Worm (Caenorhabditis elegans) whole organism, mixed stage, embryonic: ENCODE measurements around the gene sru-30.

Experiments
- M03D4.4 ChIP-seq: sonication (generic microtip); optimal IDR thresholded peaks from 2 replicates; lab custom pipeline; 2017; ENCODE audit warnings: mild to moderate bottlenecking, missing genetic modification characterization, missing compliant biosample characterization
- bed-3 ChIP-seq: fragments of 200-800 bp; sonication (Bioruptor generic); optimal IDR thresholded peaks from 3 replicates; lab custom pipeline; 2018; ENCODE audit warnings: mild to moderate bottlenecking, missing genetic modification characterization, moderate library complexity, missing compliant biosample characterization
- blmp-1 ChIP-seq: fragments of 150-350 bp; optimal IDR thresholded peaks from 2 replicates; lab custom pipeline; 2014; ENCODE audit warnings: missing biosample characterization, missing genetic modification characterization
- ceh-39 ChIP-seq: fragments of 150-350 bp; optimal IDR thresholded peaks from 2 replicates; lab custom pipeline; 2014; ENCODE audit warnings: missing biosample characterization, missing genetic modification characterization
- ceh-43 ChIP-seq: fragments of 200-800 bp; sonication (Bioruptor generic); optimal IDR thresholded peaks from 2 replicates; lab custom pipeline; 2018; ENCODE audit warnings: mild to moderate bottlenecking, missing genetic modification characterization, moderate library complexity, missing compliant biosample characterization
- ceh-83 ChIP-seq: fragments of 200-800 bp; sonication (Bioruptor generic); optimal IDR thresholded peaks from 2 replicates; lab custom pipeline; 2018; ENCODE audit warnings: mild to moderate bottlenecking, missing genetic modification characterization, missing compliant biosample characterization
- ces-1 ChIP-seq: fragments of 150-350 bp; optimal IDR thresholded peaks from 2 replicates; lab custom pipeline; 2014; ENCODE audit warnings: missing biosample characterization, missing genetic modification reagents, missing genetic modification characterization
- cnd-1 ChIP-seq: fragments of 200-800 bp; sonication (Bioruptor generic); optimal IDR thresholded peaks from 2 replicates; lab custom pipeline; 2018; ENCODE audit warnings: mild to moderate bottlenecking, missing genetic modification characterization, missing compliant biosample characterization
- elt-1 ChIP-seq: sonication (generic microtip); optimal IDR thresholded peaks from 2 replicates; lab custom pipeline; 2017; ENCODE audit warnings: missing genetic modification characterization, mild to moderate bottlenecking, missing compliant biosample characterization, antibody characterized with exemption, moderate library complexity, borderline replicate concordance; ENCODE audit not compliant: insufficient read depth
- elt-3 ChIP-seq: fragments of 150-350 bp; optimal IDR thresholded peaks from 2 replicates; lab custom pipeline; 2014; ENCODE audit warnings: missing biosample characterization, missing genetic modification characterization
- flh-1 ChIP-seq: fragments of 200-800 bp; sonication (Bioruptor generic); optimal IDR thresholded peaks from 2 replicates; lab custom pipeline; 2018; ENCODE audit warnings: mild to moderate bottlenecking, missing genetic modification characterization, moderate library complexity, missing compliant biosample characterization
- ham-2 ChIP-seq: fragments of 200-800 bp; sonication (Bioruptor generic); optimal IDR thresholded peaks from 2 replicates; lab custom pipeline; 2018; ENCODE audit warnings: mild to moderate bottlenecking, missing genetic modification characterization, missing compliant biosample characterization
- lin-13 ChIP-seq: fragments of 150-350 bp; optimal IDR thresholded peaks from 2 replicates; lab custom pipeline; 2014; ENCODE audit warnings: missing biosample characterization, missing genetic modification characterization
- lin-32 ChIP-seq: fragments of 200-800 bp; sonication (Bioruptor generic); optimal IDR thresholded peaks from 2 replicates; lab custom pipeline; 2018; ENCODE audit warnings: mild to moderate bottlenecking, missing genetic modification characterization, missing compliant biosample characterization
- lsy-2 ChIP-seq: fragments of 150-350 bp; optimal IDR thresholded peaks from 2 replicates; lab custom pipeline; 2014; ENCODE audit warnings: missing biosample characterization, missing genetic modification characterization
- mab-5 ChIP-seq: fragments of 150-350 bp; optimal IDR thresholded peaks from 2 replicates; lab custom pipeline; 2014; ENCODE audit warnings: missing biosample characterization, missing genetic modification characterization
- mep-1 ChIP-seq: fragments of 150-350 bp; optimal IDR thresholded peaks from 2 replicates; lab custom pipeline; 2017; ENCODE audit warnings: missing biosample characterization, missing genetic modification reagents, missing genetic modification characterization, inconsistent platforms
- mls-2 ChIP-seq: sonication (generic microtip); optimal IDR thresholded peaks from 2 replicates; lab custom pipeline; 2016; ENCODE audit warnings: mild to moderate bottlenecking, missing genetic modification characterization, moderate library complexity, missing compliant biosample characterization
- nhr-12 ChIP-seq: fragments of 150-350 bp; optimal IDR thresholded peaks from 2 replicates; lab custom pipeline; 2014; ENCODE audit warnings: missing biosample characterization, missing genetic modification characterization
- nhr-2 ChIP-seq: fragments of 150-350 bp; optimal IDR thresholded peaks from 2 replicates; lab custom pipeline; 2014; ENCODE audit warnings: missing biosample characterization, missing genetic modification characterization
- nhr-28 ChIP-seq: fragments of 150-350 bp; optimal IDR thresholded peaks from 2 replicates; lab custom pipeline; 2014; ENCODE audit warnings: missing biosample characterization, missing genetic modification characterization
- nhr-76 ChIP-seq: sonication (generic microtip); optimal IDR thresholded peaks from 2 replicates; lab custom pipeline; 2017; ENCODE audit warnings: missing biosample characterization, missing genetic modification characterization
- snpc-4 ChIP-seq: fragments of 150-350 bp; optimal IDR thresholded peaks from 2 replicates; lab custom pipeline; 2014; ENCODE audit warnings: missing biosample characterization, missing genetic modification characterization
- sptf-1 ChIP-seq: sonication (generic microtip); optimal IDR thresholded peaks from 2 replicates; lab custom pipeline; 2017; ENCODE audit warnings: mild to moderate bottlenecking, missing genetic modification characterization, moderate library complexity, missing compliant biosample characterization
- tbx-8 ChIP-seq: fragments of 200-800 bp; sonication (Bioruptor generic); optimal IDR thresholded peaks from 2 replicates; lab custom pipeline; 2018; ENCODE audit warnings: mild to moderate bottlenecking, missing genetic modification characterization, moderate library complexity, missing compliant biosample characterization
- unc-120 ChIP-seq: sonication (generic microtip); optimal IDR thresholded peaks from 2 replicates; lab custom pipeline; 2017; ENCODE audit warnings: missing genetic modification characterization, missing compliant biosample characterization; ENCODE audit not compliant: poor library complexity, severe bottlenecking
- unc-39 ChIP-seq: fragments of 150-350 bp; optimal IDR thresholded peaks from 2 replicates; lab custom pipeline; 2014; ENCODE audit warnings: missing biosample characterization, missing genetic modification characterization
- unc-62 ChIP-seq: fragments of 150-350 bp; optimal IDR thresholded peaks from 2 replicates; lab custom pipeline; 2014; ENCODE audit warnings: missing biosample characterization, missing genetic modification reagents, missing genetic modification characterization
- zip-8 ChIP-seq: fragments of 150-350 bp; optimal IDR thresholded peaks from 2 replicates; lab custom pipeline; 2014; ENCODE audit warnings: missing biosample characterization, missing genetic modification characterization
- ztf-11 ChIP-seq: fragments of 150-350 bp; optimal IDR thresholded peaks from 2 replicates; lab custom pipeline; 2014; ENCODE audit warnings: missing biosample characterization, missing genetic modification characterization

The sru-30 gene

ce11 chrV:9803176-9803575 lies 10.5 kb upstream of the sru-30 start, which contains the start of gene sru-39:
Gene sru-39, plus strand, starts transcription at chrV:9803476.
- TF ChIP-seq zip-8 (tag; lab: Kevin White, UChicago) (no peak), blmp-1 (tag; lab: Kevin White, UChicago) (no peak), mep-1 (tag; lab: Kevin White, UChicago) (no peak), tbx-8 (GFP tag; lab: Kevin White, UChicago) (no peak)

ce11 chrV:9805161-9805560 lies 8.5 kb upstream of the sru-30 start, which contains the start of gene sru-37:
Gene sru-37, plus strand, starts transcription at chrV:9805461.
- no peak for TF ChIP-seq elt-1 (tag; lab: Kevin White, UChicago)
- no peak for TF ChIP-seq elt-3 (tag; lab: Kevin White, UChicago)
- no peak for TF ChIP-seq ceh-39 (tag; lab: Kevin White, UChicago)
- TF ChIP-seq mab-5, result no peak
- no peak for TF ChIP-seq ces-1 (GFP tag; lab: Kevin White, UChicago)
- no peak for TF ChIP-seq ztf-11 (tag; lab: Kevin White, UChicago)
- TF ChIP-seq nhr-12 (tag; lab: Kevin White, UChicago), result no peak
- no peak for TF ChIP-seq blmp-1 (tag; lab: Kevin White, UChicago)
- TF ChIP-seq nhr-28 (tag; lab: Kevin White, UChicago), result no peak
- no peak for TF ChIP-seq snpc-4 (tag; lab: Kevin White, UChicago)
- TF ChIP-seq nhr-2 (tag; lab: Kevin White, UChicago), result no peak
- TF ChIP-seq unc-39 (tag; lab: Kevin White, UChicago), result no peak

- TF ChIP-seq unc-120 (tag; lab: Kevin White, UChicago) (no peak), lin-32 (GFP tag; lab: Kevin White, UChicago) (no peak), tbx-8 (GFP tag; lab: Kevin White, UChicago) (no peak), ceh-83 (GFP tag; lab: Kevin White, UChicago) (no peak), M03D4.4 (tag; lab: Kevin White, UChicago) (no peak)
- TF ChIP-seq, all 35 proteins: peak for 0
Observed at ce11 chrV:9811154-9811553, 2.5 kb upstream of the sru-30 start, which contains the start of gene sru-29. Gene sru-29, plus strand, starts transcription at chrV:9811454.

ce11 chrV:9812216-9812615 lies 1.4 kb upstream of the sru-30 start:
- TF ChIP-seq nhr-76 (tag; lab: Kevin White, UChicago) (no peak), unc-39 (tag; lab: Kevin White, UChicago) (no peak), ces-1 (GFP tag; lab: Kevin White, UChicago) (no peak), lin-32 (GFP tag; lab: Kevin White, UChicago) (no peak), M03D4.4 (tag; lab: Kevin White, UChicago) (no peak), mep-1 (tag; lab: Kevin White, UChicago) (no peak), cnd-1 (tag; lab: Kevin White, UChicago) (no peak), flh-1 (GFP tag; lab: Kevin White, UChicago) (no peak), unc-62 (no peak), blmp-1 (tag; lab: Kevin White, UChicago) (no peak), mls-2 (no peak), bed-3 (GFP tag; lab: Kevin White, UChicago) (no peak), ceh-43 (GFP tag; lab: Kevin White, UChicago) (no peak), mab-5 (no peak), ham-2 (GFP tag; lab: Kevin White, UChicago) (no peak), ceh-39 (tag; lab: Kevin White, UChicago) (no peak), elt-1 (tag; lab: Kevin White, UChicago) (no peak), tbx-8 (GFP tag; lab: Kevin White, UChicago) (no peak), unc-120 (tag; lab: Kevin White, UChicago) (no peak)

ce11 chrV:9816390-9816789 lies 2.8 kb downstream of the sru-30 start, which contains the start of gene sru-31:
Gene sru-31, plus strand, starts transcription at chrV:9816690.
- TF ChIP-seq lin-32 (GFP tag; lab: Kevin White, UChicago) (no peak), lin-13 (tag; lab: Kevin White, UChicago) (no peak), unc-120 (tag; lab: Kevin White, UChicago) (no peak), flh-1 (GFP tag; lab: Kevin White, UChicago) (no peak), mls-2 (no peak), M03D4.4 (tag; lab: Kevin White, UChicago) (no peak), ceh-83 (GFP tag; lab: Kevin White, UChicago) (no peak), ceh-39 (tag; lab: Kevin White, UChicago) (no peak), sptf-1 (no peak), cnd-1 (tag; lab: Kevin White, UChicago) (no peak), ces-1 (GFP tag; lab: Kevin White, UChicago) (no peak), nhr-28 (tag; lab: Kevin White, UChicago) (no peak), nhr-76 (tag; lab: Kevin White, UChicago) (no peak), lsy-2 (tag; lab: Kevin White, UChicago) (no peak), unc-39 (tag; lab: Kevin White, UChicago) (no peak), ceh-43 (GFP tag; lab: Kevin White, UChicago) (no peak)
